Worm (Caenorhabditis elegans) whole organism, L3 larva: ENCODE data around the gene T04G9.4.

Experiments
- R02D3.7 ChIP-seq: fragments of 150-350 bp; optimal IDR thresholded peaks from 2 replicates; lab custom pipeline; 2014; ENCODE audit warnings: missing biosample characterization, missing genetic modification characterization
- elt-1 ChIP-seq: fragments of 150-350 bp; optimal IDR thresholded peaks from 2 replicates; lab custom pipeline; 2014; ENCODE audit warnings: missing biosample characterization, missing genetic modification characterization
- fos-1 ChIP-seq: fragments of 150-350 bp; optimal IDR thresholded peaks from 2 replicates; lab custom pipeline; 2014; ENCODE audit warnings: missing biosample characterization, missing genetic modification characterization
- nhr-23 ChIP-seq: fragments of 150-350 bp; optimal IDR thresholded peaks from 2 replicates; lab custom pipeline; 2014; ENCODE audit warnings: missing biosample characterization, missing genetic modification reagents, missing genetic modification characterization
- nhr-237 ChIP-seq: fragments of 150-350 bp; optimal IDR thresholded peaks from 2 replicates; lab custom pipeline; 2014; ENCODE audit warnings: missing biosample characterization, missing genetic modification characterization
- pha-4 ChIP-seq: fragments of 150-350 bp; optimal IDR thresholded peaks from 2 replicates; lab custom pipeline; 2014; ENCODE audit warnings: missing biosample characterization, missing genetic modification reagents, missing genetic modification characterization
- snpc-4 ChIP-seq: fragments of 150-350 bp; optimal IDR thresholded peaks from 2 replicates; lab custom pipeline; 2014; ENCODE audit warnings: missing biosample characterization, missing genetic modification characterization
- unc-62 ChIP-seq: fragments of 150-350 bp; sonication (generic microtip); optimal IDR thresholded peaks from 4 replicates; lab custom pipeline; 2014; ENCODE audit warnings: missing biosample characterization, missing genetic modification reagents, missing genetic modification characterization

- TF ChIP-seq nhr-237 (tag; lab: Kevin White, UChicago) (no peak), snpc-4 (tag; lab: Kevin White, UChicago) (no peak), elt-1 (tag; lab: Kevin White, UChicago) (no peak), nhr-23 (no peak), unc-62 (GFP tag; lab: Kevin White, UChicago) (no peak), pha-4 (tag; lab: Kevin White, UChicago) (no peak), R02D3.7 (no peak), fos-1 (tag; lab: Kevin White, UChicago) (no peak)
Observed at ce11 chrX:736989-737388, 35.3 kb upstream of the T04G9.4 start.
